Fruit fly (Drosophila melanogaster): ENCODE measurements around the gene Cyp9f3.

The Cyp9f3 gene

dm6 chr3R:12406235-12407196 lies 7.8 kb upstream of the Cyp9f3 start, which contains the start of gene CG5167 (continued):
- TF ChIP-seq CG11247 (GFP tag; IDR thresholded peaks at IDR 0.05) (no peak), CG4820 (GFP tag; optimal IDR thresholded peaks at IDR 0.05) (peak; percentile 99), Spps (tag; optimal IDR thresholded peaks at IDR 0.05) (no peak), CG13123 (GFP tag; optimal IDR thresholded peaks at IDR 0.05) (no peak), Sox100B (GFP tag; optimal IDR thresholded peaks at IDR 0.05) (no peak), CG1647 (GFP tag; optimal IDR thresholded peaks at IDR 0.05) (no peak), CG13296 (GFP tag; optimal IDR thresholded peaks at IDR 0.05) (peak; percentile 31), Xrp1 (GFP tag; IDR thresholded peaks at IDR 0.05) (peak; percentile 49), Deaf1 (tag; optimal IDR thresholded peaks at IDR 0.05) (peak; percentile 50), h (optimal IDR thresholded peaks at IDR 0.05) (no peak), CG30020 (tag; optimal IDR thresholded peaks at IDR 0.05) (peak; percentile 5), gsb (GFP tag; IDR thresholded peaks at IDR 0.05) (no peak), CG34376 (GFP tag; optimal IDR thresholded peaks at IDR 0.05) (peak; percentile 76), dan (GFP tag; IDR thresholded peaks at IDR 0.05) (no peak), HLH54F (GFP tag; optimal IDR thresholded peaks at IDR 0.05) (no peak), CG10366 (GFP tag; IDR thresholded peaks at IDR 0.05) (no peak), sens (GFP tag) (peak; percentile 89), Myb (GFP tag; optimal IDR thresholded peaks at IDR 0.05) (peak; percentile 9), CG2202 (tag; optimal IDR thresholded peaks at IDR 0.05) (peak; percentile 7), Atf-2 (GFP tag; optimal IDR thresholded peaks at IDR 0.05) (no peak), odd (GFP tag; optimal IDR thresholded peaks at IDR 0.05) (peak; percentile 3), Hmx (GFP tag; optimal IDR thresholded peaks at IDR 0.05) (no peak), Dp (GFP tag; optimal IDR thresholded peaks at IDR 0.05) (peak; percentile 45), CG8388 (GFP tag; optimal IDR thresholded peaks at IDR 0.05) (peak; percentile 24), HmgD (GFP tag; optimal IDR thresholded peaks at IDR 0.05) (no peak), zfh2 (GFP tag; optimal IDR thresholded peaks at IDR 0.05) (no peak), ham (GFP tag; IDR thresholded peaks at IDR 0.05) (no peak), CG3065 (GFP tag; optimal IDR thresholded peaks at IDR 0.05) (no peak), pzg (GFP tag; optimal IDR thresholded peaks at IDR 0.05) (peak; percentile 5), hkb (optimal IDR thresholded peaks at IDR 0.05) (no peak), hkb (GFP tag; IDR thresholded peaks at IDR 0.05) (peak; percentile 59), luna (GFP tag; optimal IDR thresholded peaks at IDR 0.05) (peak; percentile 22), CoRest (tag; optimal IDR thresholded peaks at IDR 0.05) (peak; percentile 45), Bgb (GFP tag; IDR thresholded peaks at IDR 0.05; ENCODE audit: partially characterized antibody) (no peak), gfzf (GFP tag; optimal IDR thresholded peaks at IDR 0.05) (no peak), prd (optimal IDR thresholded peaks at IDR 0.05) (no peak), prd (GFP tag; IDR thresholded peaks at IDR 0.05) (no peak), nom (GFP tag; optimal IDR thresholded peaks at IDR 0.05) (peak; percentile 95), dmrt99B (tag; optimal IDR thresholded peaks at IDR 0.05) (no peak), org-1 (GFP tag; optimal IDR thresholded peaks at IDR 0.05) (no peak), Atf3 (GFP tag; optimal IDR thresholded peaks at IDR 0.05) (no peak), CG8359 (GFP tag; optimal IDR thresholded peaks at IDR 0.05; ENCODE audit: borderline replicate concordance) (no peak), CG10209 (GFP tag; optimal IDR thresholded peaks at IDR 0.05) (no peak), HLHmδ (GFP tag; optimal IDR thresholded peaks at IDR 0.05) (no peak), scrt (GFP tag; optimal IDR thresholded peaks at IDR 0.05) (peak; percentile 27), CG12299 (tag; optimal IDR thresholded peaks at IDR 0.05) (no peak), CG5953 (GFP tag; IDR thresholded peaks at IDR 0.05) (no peak), grau (tag; optimal IDR thresholded peaks at IDR 0.05) (peak; percentile 56), CrebB (tag; optimal IDR thresholded peaks at IDR 0.05) (peak; percentile 31), row (GFP tag; IDR thresholded peaks at IDR 0.05) (peak; percentile 70)

Measured in whole organism, embryonic.